Worm (Caenorhabditis elegans): ENCODE data around the gene mrpl-2.

The mrpl-2 gene

DNA sequence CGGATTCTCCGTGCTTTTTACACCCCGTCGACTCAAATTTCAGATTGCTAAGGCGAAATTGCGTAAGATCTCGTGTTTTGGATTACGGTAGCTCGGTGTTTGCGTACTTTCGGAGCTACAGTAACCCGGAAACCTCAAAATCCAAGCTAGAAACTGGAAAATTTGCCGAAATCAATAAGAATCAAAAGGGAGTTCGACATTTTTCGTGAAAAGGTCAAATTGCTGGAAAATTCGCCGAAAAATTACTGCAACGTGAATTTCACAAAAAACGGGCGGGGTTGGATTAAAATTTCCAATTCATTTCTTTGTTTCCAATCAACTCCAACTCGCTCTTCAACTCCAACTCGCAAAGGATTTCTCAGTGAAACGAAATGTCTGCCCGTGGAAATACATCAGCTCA lies 14.7 kb downstream of the mrpl-2 start, which contains the start of gene F56B3.6:
Gene F56B3.6, plus strand, starts transcription at position 301 of the 400 bp plus-strand sequence.
- TF ChIP-seq mcd-1 (GFP tag; IDR thresholded peaks at IDR 0.05) (no peak), nhr-90 (tag; optimal IDR thresholded peaks at IDR 0.05) (no peak), lir-1 (GFP tag; conservative IDR thresholded peaks at IDR 0.05) (no peak), zim-3 (tag; optimal IDR thresholded peaks at IDR 0.05) (no peak), nhr-80 (tag; optimal IDR thresholded peaks at IDR 0.05) (no peak), mes-4 (tag; optimal IDR thresholded peaks at IDR 0.05) (no peak), lsl-1 (GFP tag; optimal IDR thresholded peaks at IDR 0.05) (no peak), lin-40 (tag; optimal IDR thresholded peaks at IDR 0.05) (no peak), ztf-25 (GFP tag; IDR thresholded peaks at IDR 0.05) (no peak), dox-1 (GFP tag; IDR thresholded peaks at IDR 0.05) (no peak), ekl-4 (GFP tag; IDR thresholded peaks at IDR 0.05) (no peak), nfya-2 (GFP tag; IDR thresholded peaks at IDR 0.05) (no peak), snpc-3.4 (tag; optimal IDR thresholded peaks at IDR 0.05) (no peak), ceh-79 (tag; optimal IDR thresholded peaks at IDR 0.05) (no peak), dpl-1 (GFP tag; optimal IDR thresholded peaks at IDR 0.05) (no peak)

DNA sequence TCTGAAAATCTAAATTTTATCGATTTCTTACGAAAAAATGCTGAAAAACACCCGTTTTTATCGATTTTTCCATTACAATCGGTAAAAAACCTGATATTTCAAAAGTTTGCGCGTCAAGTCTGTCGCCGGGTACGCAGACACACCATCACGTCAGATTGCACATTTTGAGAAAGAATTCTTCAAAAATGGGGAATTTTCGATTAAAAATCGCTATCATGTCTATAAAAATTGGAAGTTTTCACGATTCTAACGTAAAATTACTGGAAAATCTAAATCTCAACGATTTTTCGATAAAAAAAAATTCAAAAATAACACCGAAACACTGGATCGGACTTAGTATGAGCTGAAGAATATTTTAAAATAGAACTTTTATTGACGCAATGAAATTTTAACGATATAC lies 21.2 kb downstream of the mrpl-2 start, which contains the start of gene F56B3.4:
Gene F56B3.4, minus strand, starts transcription at position 1 of the 400 bp plus-strand sequence.
- TF ChIP-seq lin-54 (GFP tag; optimal IDR thresholded peaks at IDR 0.05) (peak; percentile 8), lag-1 (GFP tag; IDR thresholded peaks at IDR 0.05) (no peak), ztf-28 (GFP tag; IDR thresholded peaks at IDR 0.05) (no peak), F55B11.4 (tag; optimal IDR thresholded peaks at IDR 0.05; ENCODE audit: borderline replicate concordance, insufficient read depth) (no peak), D2030.7 (GFP tag; IDR thresholded peaks at IDR 0.05) (peak; percentile 17; the same call in 1 of the 2 replicates), attf-5 (GFP tag; optimal IDR thresholded peaks at IDR 0.05) (no peak), mcd-1 (GFP tag; IDR thresholded peaks at IDR 0.05) (no peak), ztf-26 (tag; optimal IDR thresholded peaks at IDR 0.05) (no peak), athp-1 (tag; optimal IDR thresholded peaks at IDR 0.05) (no peak), F37B4.10 (GFP tag; IDR thresholded peaks at IDR 0.05) (no peak), ama-1 (optimal IDR thresholded peaks at IDR 0.05) (no peak), ama-1 (GFP tag; optimal IDR thresholded peaks at IDR 0.05) (no peak), egl-44 (GFP tag; IDR thresholded peaks at IDR 0.05) (no peak), let-607 (tag; optimal IDR thresholded peaks at IDR 0.05) (no peak), ceh-79 (tag; optimal IDR thresholded peaks at IDR 0.05) (no peak), him-1 (tag; optimal IDR thresholded peaks at IDR 0.05) (no peak), cebp-1 (GFP tag; IDR thresholded peaks at IDR 0.05) (no peak), cebp-1 (tag; optimal IDR thresholded peaks at IDR 0.05) (no peak), die-1 (tag; optimal IDR thresholded peaks at IDR 0.05) (no peak), Y56A3A.18 (GFP tag; IDR thresholded peaks at IDR 0.05) (no peak), mel-28 (tag; optimal IDR thresholded peaks at IDR 0.05; ENCODE audit: borderline replicate concordance) (no peak), dpl-1 (GFP tag; optimal IDR thresholded peaks at IDR 0.05) (no peak), attf-3 (GFP tag; conservative IDR thresholded peaks at IDR 0.05) (no peak), gei-17 (GFP tag; optimal IDR thresholded peaks at IDR 0.05) (no peak), lin-26 (GFP tag; IDR thresholded peaks at IDR 0.05) (no peak), lin-40 (tag; optimal IDR thresholded peaks at IDR 0.05) (no peak), hlh-26 (GFP tag; conservative IDR thresholded peaks at IDR 0.05) (no peak), F33H1.4 (GFP tag; IDR thresholded peaks at IDR 0.05) (no peak), attf-6 (GFP tag; IDR thresholded peaks at IDR 0.05) (no peak), F22D6.2 (tag; optimal IDR thresholded peaks at IDR 0.05) (no peak), ztf-6 (GFP tag; IDR thresholded peaks at IDR 0.05) (no peak), zim-3 (tag; optimal IDR thresholded peaks at IDR 0.05) (no peak), snpc-3.4 (tag; optimal IDR thresholded peaks at IDR 0.05) (peak; percentile 32), lsl-1 (GFP tag; optimal IDR thresholded peaks at IDR 0.05) (peak; percentile 16), aptf-3 (GFP tag; IDR thresholded peaks at IDR 0.05) (no peak), Y67H2A.10 (GFP tag; conservative IDR thresholded peaks at IDR 0.05) (no peak), somi-1 (GFP tag; optimal IDR thresholded peaks at IDR 0.05) (no peak), snpc-1.1 (tag; optimal IDR thresholded peaks at IDR 0.05; ENCODE audit: insufficient read depth) (no peak), K11D2.4 (GFP tag; IDR thresholded peaks at IDR 0.05) (no peak), T26A5.8 (tag; optimal IDR thresholded peaks at IDR 0.05) (no peak)

All from whole organism, young adult.